Worm (Caenorhabditis elegans) whole organism, L3 larva: Measurements from ENCODE around the gene bgnt-1.5.

ENCODE experiments used
- ZK546.5 ChIP-seq: sonication (generic microtip); optimal IDR thresholded peaks from 2 replicates; lab custom pipeline; 2017; ENCODE audit warnings: missing biosample characterization, missing genetic modification characterization
- daf-12 ChIP-seq: fragments of 150-350 bp; optimal IDR thresholded peaks from 2 replicates; lab custom pipeline; 2014; ENCODE audit warnings: missing biosample characterization, missing genetic modification reagents, missing genetic modification characterization
- nhr-12 ChIP-seq: fragments of 150-350 bp; optimal IDR thresholded peaks from 2 replicates; lab custom pipeline; 2014; ENCODE audit warnings: missing biosample characterization, missing genetic modification characterization
- nhr-67 ChIP-seq: fragments of 150-350 bp; optimal IDR thresholded peaks from 2 replicates; lab custom pipeline; 2014; ENCODE audit warnings: missing biosample characterization, missing genetic modification characterization
- snpc-4 ChIP-seq: fragments of 150-350 bp; optimal IDR thresholded peaks from 2 replicates; lab custom pipeline; 2014; ENCODE audit warnings: missing biosample characterization, missing genetic modification characterization

- no peak for TF ChIP-seq nhr-12 (tag; lab: Kevin White, UChicago)
- TF ChIP-seq nhr-67 (tag; lab: Kevin White, UChicago): no peak
- TF ChIP-seq daf-12 (tag; lab: Kevin White, UChicago): no peak
- TF ChIP-seq ZK546.5 (tag; lab: Kevin White, UChicago): no peak
- no peak for TF ChIP-seq snpc-4 (tag; lab: Kevin White, UChicago)
Measured at ce11 chrX:13242231-13242630, 10.1 kb upstream of the bgnt-1.5 start, which contains the start of gene K08H2.5.
